Fruit fly (Drosophila melanogaster) whole organism, embryonic: Measurements from ENCODE around the gene TotZ.

Experiments used
- Adf1 ChIP-seq: fragments of 200-800 bp; sonication (Bioruptor generic); IDR thresholded peaks from 2 replicates; pipeline ENCODE4 v1.3.6; 2022; ENCODE audit warnings: missing biosample characterization, missing genetic modification characterization
- Blimp-1 ChIP-seq: fragments of 200-800 bp; sonication (Bioruptor generic); optimal IDR thresholded peaks from 3 replicates; lab custom pipeline; 2018; ENCODE audit warnings: missing biosample characterization, missing genetic modification characterization, mild to moderate bottlenecking, moderate library complexity, missing genetic modification reagents
- CG10267 ChIP-seq: fragments of 200-800 bp; sonication (Bioruptor generic); optimal IDR thresholded peaks from 2 replicates; lab custom pipeline; 2018; ENCODE audit warnings: missing biosample characterization, mild to moderate bottlenecking, missing genetic modification characterization, moderate library complexity
- CG10366 ChIP-seq: fragments of 200-800 bp; sonication (Bioruptor generic); IDR thresholded peaks from 2 replicates; pipeline ENCODE4 v1.3.6; 2022; ENCODE audit warnings: missing biosample characterization, missing genetic modification characterization
- CG10543 ChIP-seq: fragments of 200-800 bp; sonication (Bioruptor generic); optimal IDR thresholded peaks from 3 replicates; lab custom pipeline; 2017; ENCODE audit warnings: missing biosample characterization, mild to moderate bottlenecking, missing genetic modification characterization, moderate library complexity
- CG11560 ChIP-seq: fragments of 200-800 bp; sonication (Bioruptor generic); IDR thresholded peaks from 3 replicates; pipeline ENCODE4 v1.3.6; 2022; ENCODE audit warnings: missing biosample characterization, missing genetic modification characterization
- CG13775 ChIP-seq: fragments of 200-800 bp; sonication (Bioruptor generic); optimal IDR thresholded peaks from 3 replicates; lab custom pipeline; 2017; ENCODE audit warnings: missing biosample characterization, mild to moderate bottlenecking, missing genetic modification characterization
- CG13894 ChIP-seq: fragments of 200-800 bp; sonication (Bioruptor generic); optimal IDR thresholded peaks from 3 replicates; lab custom pipeline; 2018; ENCODE audit warnings: missing biosample characterization, mild to moderate bottlenecking, missing genetic modification characterization, moderate library complexity
- CG14710 ChIP-seq: fragments of 200-800 bp; sonication (Bioruptor generic); optimal IDR thresholded peaks from 3 replicates; lab custom pipeline; 2019; ENCODE audit warnings: missing biosample characterization, mild to moderate bottlenecking, missing genetic modification characterization, moderate library complexity
- CG14860 ChIP-seq: fragments of 200-800 bp; sonication (Bioruptor generic); IDR thresholded peaks from 3 replicates; pipeline ENCODE4 v1.3.6; 2022; ENCODE audit warnings: missing biosample characterization, missing genetic modification characterization; ENCODE audit not compliant: partially characterized antibody
- CG17361 ChIP-seq: fragments of 200-800 bp; sonication (Bioruptor generic); IDR thresholded peaks from 3 replicates; pipeline ENCODE4 v1.3.6; 2022; ENCODE audit warnings: missing biosample characterization, missing genetic modification characterization
- CG1832 ChIP-seq: fragments of 200-800 bp; sonication (Bioruptor generic); optimal IDR thresholded peaks from 2 replicates; lab custom pipeline; 2017; ENCODE audit warnings: missing biosample characterization, mild to moderate bottlenecking, missing genetic modification characterization, inconsistent platforms
- CG30403 ChIP-seq: fragments of 200-800 bp; sonication (Bioruptor generic); optimal IDR thresholded peaks from 3 replicates; lab custom pipeline; 2016; ENCODE audit warnings: missing biosample characterization, missing genetic modification characterization
- CG30431 ChIP-seq: fragments of 200-800 bp; sonication (Bioruptor generic); optimal IDR thresholded peaks from 2 replicates; lab custom pipeline; 2017; ENCODE audit warnings: missing biosample characterization, missing genetic modification characterization
- CG34376 ChIP-seq: fragments of 200-800 bp; sonication (Bioruptor generic); optimal IDR thresholded peaks from 2 replicates; lab custom pipeline; 2018; ENCODE audit warnings: missing biosample characterization, mild to moderate bottlenecking, missing genetic modification characterization
- CG42726 ChIP-seq: fragments of 200-800 bp; sonication (Bioruptor generic); IDR thresholded peaks from 2 replicates; pipeline ENCODE4 v1.3.6; 2022; ENCODE audit warnings: missing biosample characterization, missing genetic modification characterization; ENCODE audit not compliant: partially characterized antibody
- CG43689 ChIP-seq: fragments of 200-800 bp; sonication (Bioruptor generic); IDR thresholded peaks from 2 replicates; pipeline ENCODE4 v1.3.6; 2022; ENCODE audit warnings: missing biosample characterization, missing genetic modification characterization
- CG4707 ChIP-seq: fragments of 200-800 bp; sonication (Bioruptor generic); optimal IDR thresholded peaks from 2 replicates; lab custom pipeline; 2018; ENCODE audit warnings: missing biosample characterization, mild to moderate bottlenecking, missing genetic modification characterization, moderate library complexity
- CG6683 ChIP-seq: fragments of 200-800 bp; sonication (Bioruptor generic); optimal IDR thresholded peaks from 2 replicates; lab custom pipeline; 2017; ENCODE audit warnings: missing biosample characterization, mild to moderate bottlenecking, missing genetic modification characterization, missing genetic modification reagents
- CG7556 ChIP-seq: fragments of 200-800 bp; sonication (Bioruptor generic); optimal IDR thresholded peaks from 2 replicates; lab custom pipeline; 2017; ENCODE audit warnings: missing biosample characterization, mild to moderate bottlenecking, missing genetic modification characterization
- CG8089 ChIP-seq: fragments of 200-800 bp; sonication (Bioruptor generic); optimal IDR thresholded peaks from 3 replicates; lab custom pipeline; 2016; ENCODE audit warnings: missing biosample characterization, missing genetic modification characterization
- CG8281 ChIP-seq: fragments of 200-800 bp; sonication (Bioruptor generic); optimal IDR thresholded peaks from 2 replicates; lab custom pipeline; 2018; ENCODE audit warnings: missing biosample characterization, mild to moderate bottlenecking, missing genetic modification characterization, moderate library complexity
- D ChIP-seq, 2 experiments: fragments of 200-800 bp in 1 of 2; fragments of >200 bp in 1 of 2; sonication (Bioruptor generic) in 1 of 2; optimal IDR thresholded peaks; 2 replicates in 1 of 2; 3 replicates in 1 of 2; lab custom pipeline; 2017; ENCODE audit warnings: mild to moderate bottlenecking in 1 of 2, missing biosample characterization in 1 of 2, missing genetic modification characterization in 1 of 2, missing genetic modification reagents in 1 of 2
- Fer3 ChIP-seq: fragments of 200-800 bp; sonication (Bioruptor generic); optimal IDR thresholded peaks from 2 replicates; lab custom pipeline; 2018; ENCODE audit warnings: missing biosample characterization, mild to moderate bottlenecking, missing genetic modification characterization, moderate library complexity
- GATAe ChIP-seq: fragments of 200-800 bp; sonication (Bioruptor generic); conservative IDR thresholded peaks from 2 replicates; pipeline ENCODE4 v1.3.6; 2022; ENCODE audit warnings: missing biosample characterization, missing genetic modification characterization
- Hmr ChIP-seq: fragments of 200-800 bp; sonication (Bioruptor generic); optimal IDR thresholded peaks from 3 replicates; lab custom pipeline; 2017; ENCODE audit warnings: mild to moderate bottlenecking, missing biosample characterization, missing genetic modification reagents, missing genetic modification characterization
- NC2α ChIP-seq: fragments of 200-800 bp; sonication (Bioruptor generic); optimal IDR thresholded peaks from 2 replicates; lab custom pipeline; 2016; ENCODE audit warnings: missing biosample characterization, missing genetic modification characterization
- Oaz ChIP-seq: fragments of 200-800 bp; sonication (Bioruptor generic); IDR thresholded peaks from 2 replicates; pipeline ENCODE4 v1.3.6; 2022; ENCODE audit warnings: missing biosample characterization, missing genetic modification characterization
- bowl ChIP-seq: fragments of 200-800 bp; sonication (Bioruptor generic); IDR thresholded peaks from 2 replicates; pipeline ENCODE4 v1.3.6; 2022; ENCODE audit warnings: missing biosample characterization, missing genetic modification characterization
- chinmo ChIP-seq: fragments of 200-800 bp; sonication (Bioruptor generic); IDR thresholded peaks from 4 replicates; pipeline ENCODE4 v1.3.6; 2022; ENCODE audit warnings: missing biosample characterization, missing genetic modification characterization; ENCODE audit not compliant: partially characterized antibody
- cwo ChIP-seq: fragments of 200-800 bp; sonication (Bioruptor generic); optimal IDR thresholded peaks from 3 replicates; lab custom pipeline; 2017; ENCODE audit warnings: missing biosample characterization, missing genetic modification characterization, mild to moderate bottlenecking, moderate library complexity, missing genetic modification reagents
- ems ChIP-seq: fragments of 200-800 bp; sonication (Bioruptor generic); optimal IDR thresholded peaks from 3 replicates; lab custom pipeline; 2016; ENCODE audit warnings: missing biosample characterization, missing genetic modification characterization
- fu2 ChIP-seq: fragments of 200-800 bp; sonication (Bioruptor generic); optimal IDR thresholded peaks from 2 replicates; lab custom pipeline; 2016; ENCODE audit warnings: missing biosample characterization, missing genetic modification characterization
- h ChIP-seq: fragments of >200 bp; optimal IDR thresholded peaks from 2 replicates; lab custom pipeline; 2017
- her ChIP-seq: fragments of 200-800 bp; sonication (Bioruptor generic); optimal IDR thresholded peaks from 2 replicates; lab custom pipeline; 2016; ENCODE audit warnings: missing biosample characterization, missing genetic modification characterization
- hth ChIP-seq: fragments of >200 bp; optimal IDR thresholded peaks from 2 replicates; lab custom pipeline; 2017; ENCODE audit warnings: inconsistent platforms
- knrl ChIP-seq: fragments of 200-800 bp; sonication (Bioruptor generic); IDR thresholded peaks from 3 replicates; pipeline ENCODE4 v1.3.6; 2022; ENCODE audit warnings: missing biosample characterization, missing genetic modification characterization; ENCODE audit not compliant: partially characterized antibody
- oc ChIP-seq: fragments of 200-800 bp; sonication (Bioruptor generic); optimal IDR thresholded peaks from 2 replicates; lab custom pipeline; 2018; ENCODE audit warnings: missing biosample characterization, mild to moderate bottlenecking, missing genetic modification characterization, moderate library complexity
- otp ChIP-seq: fragments of 200-800 bp; sonication (Bioruptor generic); IDR thresholded peaks from 3 replicates; pipeline ENCODE4, ENCODE4 v1.3.6; 2022; ENCODE audit warnings: missing biosample characterization, missing genetic modification characterization
- phol ChIP-seq: fragments of 200-800 bp; sonication (Bioruptor generic); optimal IDR thresholded peaks from 3 replicates; lab custom pipeline; 2018; ENCODE audit warnings: missing biosample characterization, mild to moderate bottlenecking, missing genetic modification characterization, moderate library complexity
- psq ChIP-seq: fragments of 200-800 bp; sonication (Bioruptor generic); optimal IDR thresholded peaks from 2 replicates; lab custom pipeline; 2017; ENCODE audit warnings: missing biosample characterization, missing genetic modification characterization
- shn ChIP-seq: fragments of 200-800 bp; sonication (Bioruptor generic); optimal IDR thresholded peaks from 3 replicates; lab custom pipeline; 2016; ENCODE audit warnings: missing biosample characterization, missing genetic modification characterization
- slou ChIP-seq: fragments of 200-800 bp; sonication (Bioruptor generic); optimal IDR thresholded peaks from 3 replicates; lab custom pipeline; 2016; ENCODE audit warnings: missing biosample characterization, missing genetic modification characterization
- sqz ChIP-seq: fragments of 200-800 bp; sonication (Bioruptor generic); optimal IDR thresholded peaks from 3 replicates; lab custom pipeline; 2018; ENCODE audit warnings: missing biosample characterization, mild to moderate bottlenecking, missing genetic modification characterization
- vfl ChIP-seq: fragments of 200-800 bp; sonication (Bioruptor generic); optimal IDR thresholded peaks from 2 replicates; lab custom pipeline; 2016; ENCODE audit warnings: missing biosample characterization, missing genetic modification characterization
- wdn ChIP-seq: fragments of 200-800 bp; sonication (Bioruptor generic); IDR thresholded peaks from 2 replicates; pipeline ENCODE4 v1.3.6; 2022; ENCODE audit warnings: missing biosample characterization, missing genetic modification characterization
- zf30C ChIP-seq: fragments of 200-800 bp; sonication (Bioruptor generic); optimal IDR thresholded peaks from 3 replicates; lab custom pipeline; 2018; ENCODE audit warnings: missing biosample characterization, mild to moderate bottlenecking, missing genetic modification characterization
- zfh1 ChIP-seq: fragments of 200-800 bp; sonication (Bioruptor generic); IDR thresholded peaks from 3 replicates; pipeline ENCODE4 v1.3.6; 2022; ENCODE audit warnings: missing biosample characterization, missing genetic modification characterization

Gene TotZ

dm6 chr3R:20828520-20829415 is 48.8 kb upstream of the TotZ start (continued):
- TF ChIP-seq Fer3 (tag; lab: Kevin White, UChicago) (no peak), vfl (no peak), sqz (GFP tag; lab: Kevin White, UChicago) (no peak), shn (peak; percentile 17), Blimp-1 (GFP tag; lab: Kevin White, UChicago) (no peak), ems (no peak), D (optimal IDR thresholded peaks at IDR 0.05; lab: Kevin White, UChicago) (no peak), D (GFP tag; optimal IDR thresholded peaks at IDR 0.05; lab: Kevin White, UChicago) (no peak), CG42726 (no peak), bowl (no peak), zf30C (GFP tag; lab: Kevin White, UChicago) (no peak), h (lab: Kevin White, UChicago) (no peak), her (GFP tag; lab: Kevin White, UChicago) (no peak), CG11560 (tag; lab: Robert Waterston, UW) (no peak), Hmr (GFP tag; lab: Kevin White, UChicago) (no peak), CG17361 (GFP tag; lab: Robert Waterston, UW) (no peak), wdn (GFP tag; lab: Robert Waterston, UW) (no peak), CG8089 (no peak), Oaz (no peak), fu2 (GFP tag; lab: Kevin White, UChicago) (no peak), CG10543 (peak; percentile 31), CG7556 (no peak), phol (no peak), CG43689 (GFP tag; lab: Robert Waterston, UW) (no peak), cwo (GFP tag; lab: Kevin White, UChicago) (peak; percentile 47), CG30403 (GFP tag; lab: Kevin White, UChicago) (no peak), CG10267 (tag; lab: Kevin White, UChicago) (no peak), otp (0 out of 3 replicates have a peak, but pooled peaks have one; percentile 27), CG8281 (tag; lab: Kevin White, UChicago) (no peak), CG14710 (no peak), GATAe (GFP tag; lab: Robert Waterston, UW) (peak; percentile 43; the same call in 1 of the 2 replicates), zfh1 (GFP tag; lab: Robert Waterston, UW) (peak; percentile 52; the same call in 2 of the 3 replicates), NC2α (GFP tag; lab: Kevin White, UChicago) (no peak), CG4707 (GFP tag; lab: Kevin White, UChicago) (no peak), hth (lab: Kevin White, UChicago) (no peak), knrl (no peak), CG10366 (GFP tag; lab: Robert Waterston, UW) (peak; percentile 33), CG34376 (peak; percentile 83), CG6683 (GFP tag; lab: Kevin White, UChicago) (no peak), CG13894 (tag; lab: Kevin White, UChicago) (peak; percentile 17), CG13775 (GFP tag; lab: Kevin White, UChicago) (no peak), oc (tag; lab: Kevin White, UChicago) (peak; percentile 15), CG14860 (GFP tag; lab: Robert Waterston, UW) (no peak), psq (GFP tag; lab: Kevin White, UChicago) (no peak), chinmo (GFP tag; lab: Robert Waterston, UW) (peak; percentile 80; the same call in 1 of the 4 replicates), Adf1 (GFP tag; lab: Robert Waterston, UW) (peak; percentile 72), slou (GFP tag; lab: Kevin White, UChicago) (no peak), CG30431 (GFP tag; lab: Kevin White, UChicago) (no peak), CG1832 (peak; percentile 95)
